Fruit fly (Drosophila melanogaster) whole organism, wandering third instar larva: ENCODE measurements around the gene CG42269.

Experiments
- Abd-B ChIP-seq: fragments of >200 bp; optimal IDR thresholded peaks from 2 replicates; lab custom pipeline; 2017; ENCODE audit warnings: missing biosample characterization, missing genetic modification characterization
- CG32264 ChIP-seq: fragments of 200-800 bp; sonication (Bioruptor generic); optimal IDR thresholded peaks from 2 replicates; lab custom pipeline; 2016; ENCODE audit warnings: missing biosample characterization, missing genetic modification characterization
- CG9705 ChIP-seq: fragments of 200-800 bp; sonication (Bioruptor generic); optimal IDR thresholded peaks from 2 replicates; lab custom pipeline; 2018; ENCODE audit warnings: missing biosample characterization, mild to moderate bottlenecking, missing genetic modification characterization
- CrebA ChIP-seq: fragments of 200-800 bp; sonication (Bioruptor generic); optimal IDR thresholded peaks from 2 replicates; lab custom pipeline; 2016; ENCODE audit warnings: missing biosample characterization, mild to moderate bottlenecking, missing genetic modification characterization, borderline replicate concordance
- Dfd ChIP-seq: fragments of >200 bp; optimal IDR thresholded peaks from 2 replicates; lab custom pipeline; 2017; ENCODE audit warnings: missing biosample characterization, missing genetic modification characterization
- Dif ChIP-seq: fragments of 200-275, 200-300 bp; sonication (Bioruptor generic); optimal IDR thresholded peaks from 2 replicates; lab custom pipeline; 2018; ENCODE audit warnings: missing biosample characterization, missing genetic modification characterization; ENCODE audit not compliant: partially characterized antibody
- HLH106 ChIP-seq: fragments of 200-800 bp; optimal IDR thresholded peaks from 3 replicates; lab custom pipeline; 2019; ENCODE audit warnings: missing biosample characterization, mild to moderate bottlenecking, missing genetic modification characterization, moderate library complexity
- Hnf4 ChIP-seq: fragments of 200-800 bp; sonication (Bioruptor generic); optimal IDR thresholded peaks from 2 replicates; lab custom pipeline; 2016; ENCODE audit warnings: missing biosample characterization, mild to moderate bottlenecking, missing genetic modification characterization
- Hr78 ChIP-seq: fragments of >200 bp; optimal IDR thresholded peaks from 2 replicates; lab custom pipeline; 2017; ENCODE audit warnings: missing biosample characterization, missing genetic modification characterization
- Hr83 ChIP-seq: fragments of 200-300 bp; sonication (Bioruptor generic); optimal IDR thresholded peaks from 2 replicates; lab custom pipeline; 2016; ENCODE audit warnings: missing biosample characterization, mild to moderate bottlenecking, missing genetic modification characterization, moderate library complexity; ENCODE audit not compliant: poor library complexity, severe bottlenecking
- Jra ChIP-seq: sonication (Bioruptor generic); optimal IDR thresholded peaks from 2 replicates; lab custom pipeline; 2016; ENCODE audit warnings: missing biosample characterization, missing genetic modification characterization
- Mio ChIP-seq: sonication (Bioruptor generic); optimal IDR thresholded peaks from 2 replicates; lab custom pipeline; 2016; ENCODE audit warnings: missing biosample characterization, missing genetic modification characterization
- Myc ChIP-seq: fragments of >200 bp; optimal IDR thresholded peaks from 2 replicates; lab custom pipeline; 2017
- OdsH ChIP-seq: fragments of 200-800 bp; sonication (Bioruptor generic); optimal IDR thresholded peaks from 2 replicates; lab custom pipeline; 2016; ENCODE audit warnings: missing biosample characterization, mild to moderate bottlenecking, missing genetic modification characterization
- Rel ChIP-seq, 2 experiments: fragments of 200-800 bp; sonication (Bioruptor generic) in 1 of 2; optimal IDR thresholded peaks; 2 replicates in 1 of 2; 3 replicates in 1 of 2; lab custom pipeline; 2016 to 2019; ENCODE audit warnings: mild to moderate bottlenecking in 2 of 2, missing biosample characterization in 2 of 2, missing genetic modification characterization in 2 of 2, moderate library complexity in 1 of 2
- Sp1 ChIP-seq: fragments of 200-800 bp; sonication (Bioruptor generic); optimal IDR thresholded peaks from 3 replicates; lab custom pipeline; 2019; ENCODE audit warnings: missing biosample characterization, mild to moderate bottlenecking, missing genetic modification characterization, moderate library complexity
- Vsx2 ChIP-seq: fragments of 200-300, 225-300 bp; sonication (Bioruptor generic); optimal IDR thresholded peaks from 2 replicates; lab custom pipeline; 2018; ENCODE audit warnings: missing biosample characterization, missing genetic modification characterization; ENCODE audit not compliant: partially characterized antibody
- brk ChIP-seq: fragments of 200-800 bp; sonication (Bioruptor generic); optimal IDR thresholded peaks from 2 replicates; lab custom pipeline; 2016; ENCODE audit warnings: missing biosample characterization, mild to moderate bottlenecking, missing genetic modification characterization
- dl ChIP-seq, 2 experiments: fragments of 175-275, 200-275 bp in 1 of 2; fragments of 200-275 bp in 1 of 2; sonication (Bioruptor generic); optimal IDR thresholded peaks; lab custom pipeline; 2018; ENCODE audit warnings: mild to moderate bottlenecking in 2 of 2, missing biosample characterization in 2 of 2, missing genetic modification characterization in 2 of 2, moderate library complexity in 2 of 2; ENCODE audit not compliant: partially characterized antibody in 2 of 2, insufficient read depth in 1 of 2
- dmrt93B ChIP-seq: fragments of 200-800 bp; sonication (Bioruptor generic); optimal IDR thresholded peaks from 2 replicates; lab custom pipeline; 2018; ENCODE audit warnings: missing biosample characterization, mild to moderate bottlenecking, missing genetic modification characterization
- dsf ChIP-seq: sonication (Bioruptor generic); optimal IDR thresholded peaks from 2 replicates; lab custom pipeline; 2016; ENCODE audit warnings: missing biosample characterization, missing genetic modification characterization, borderline replicate concordance
- ey ChIP-seq: fragments of 200-800 bp; sonication (Bioruptor generic); optimal IDR thresholded peaks from 2 replicates; lab custom pipeline; 2016; ENCODE audit warnings: missing biosample characterization, missing genetic modification characterization
- foxo ChIP-seq, 2 experiments: fragments of 200-800 bp; sonication (Bioruptor generic); optimal IDR thresholded peaks; 2 replicates in 1 of 2; 3 replicates in 1 of 2; lab custom pipeline; 2016 to 2017; ENCODE audit warnings: missing biosample characterization in 2 of 2, missing genetic modification characterization in 2 of 2
- fru ChIP-seq: fragments of 200-800 bp; sonication (Bioruptor generic); optimal IDR thresholded peaks from 3 replicates; lab custom pipeline; 2016; ENCODE audit warnings: missing biosample characterization, mild to moderate bottlenecking, missing genetic modification characterization
- h ChIP-seq: fragments of 200-800 bp; sonication (Bioruptor generic); optimal IDR thresholded peaks from 3 replicates; lab custom pipeline; 2016; ENCODE audit warnings: missing biosample characterization, mild to moderate bottlenecking, missing genetic modification characterization
- jim ChIP-seq: fragments of 175-275, 200-325 bp; sonication (Bioruptor generic); optimal IDR thresholded peaks from 2 replicates; lab custom pipeline; 2016; ENCODE audit warnings: missing biosample characterization, mild to moderate bottlenecking, missing genetic modification characterization
- lola ChIP-seq: fragments of >200 bp; optimal IDR thresholded peaks from 2 replicates; lab custom pipeline; 2017; ENCODE audit warnings: missing biosample characterization, missing genetic modification characterization
- pan ChIP-seq: fragments of >200 bp; optimal IDR thresholded peaks from 2 replicates; lab custom pipeline; 2017
- psq ChIP-seq: fragments of 200-800 bp; sonication (Bioruptor generic); optimal IDR thresholded peaks from 3 replicates; lab custom pipeline; 2017; ENCODE audit warnings: missing biosample characterization, mild to moderate bottlenecking, missing genetic modification characterization, moderate library complexity
- rgr ChIP-seq: fragments of 200-800 bp; sonication (Bioruptor generic); optimal IDR thresholded peaks from 3 replicates; lab custom pipeline; 2016; ENCODE audit warnings: missing biosample characterization, mild to moderate bottlenecking, missing genetic modification characterization
- sage ChIP-seq: fragments of 200-800 bp; sonication (Bioruptor generic); optimal IDR thresholded peaks from 2 replicates; lab custom pipeline; 2016; ENCODE audit warnings: missing biosample characterization, mild to moderate bottlenecking, missing genetic modification characterization
- sv ChIP-seq: fragments of 200-800 bp; sonication (Bioruptor generic); optimal IDR thresholded peaks from 3 replicates; lab custom pipeline; 2016; ENCODE audit warnings: missing biosample characterization, missing genetic modification characterization
- tai ChIP-seq: sonication (Bioruptor generic); optimal IDR thresholded peaks from 2 replicates; lab custom pipeline; 2016; ENCODE audit warnings: missing biosample characterization, missing genetic modification characterization
- usp ChIP-seq: fragments of >200 bp; optimal IDR thresholded peaks from 2 replicates; lab custom pipeline; 2017; ENCODE audit warnings: missing biosample characterization, missing genetic modification characterization
- woc ChIP-seq: sonication (Bioruptor generic); optimal IDR thresholded peaks from 2 replicates; lab custom pipeline; 2016; ENCODE audit warnings: missing biosample characterization, mild to moderate bottlenecking, missing genetic modification characterization

CG42269 gene

DNA sequence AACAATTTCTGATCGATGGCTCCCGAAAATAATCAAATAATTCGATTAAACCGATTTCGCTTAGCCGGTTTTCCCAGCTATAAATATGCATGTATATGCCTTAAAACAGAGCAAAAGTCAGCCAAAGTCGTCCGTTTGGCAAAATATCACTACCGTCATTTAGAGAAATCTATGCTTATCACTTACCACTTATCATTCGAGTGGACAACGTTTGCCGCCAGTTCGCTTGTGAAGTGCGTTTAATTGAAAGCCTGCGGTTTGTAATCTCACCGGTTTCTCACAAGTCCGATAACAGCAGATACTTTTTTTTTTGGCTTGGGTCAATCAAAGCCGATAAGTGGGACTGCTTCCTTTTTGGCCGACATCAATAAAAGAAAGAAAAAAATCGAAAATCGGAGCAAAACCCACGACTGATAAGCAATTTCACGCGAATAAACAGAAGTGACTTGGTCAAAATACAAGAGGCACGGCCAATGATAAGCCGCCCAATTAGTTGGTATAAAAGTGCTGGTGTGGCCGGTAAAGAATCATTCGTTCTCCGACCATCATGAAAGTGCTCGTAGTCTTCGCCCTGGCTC, 15.8 kb upstream of the CG42269 start, which contains the start of gene Jon65Aiii:
Gene Jon65Aiii, plus strand, starts transcription at position 528 of the 578 bp plus-strand sequence.
- no peak for TF ChIP-seq foxo (GFP tag; optimal IDR thresholded peaks at IDR 0.05; lab: Kevin White, UChicago)
- TF ChIP-seq Rel (GFP tag; optimal IDR thresholded peaks at IDR 0.05; lab: Kevin White, UChicago) = no peak
- TF ChIP-seq Rel (tag; optimal IDR thresholded peaks at IDR 0.05; lab: Kevin White, UChicago) = no peak
- TF ChIP-seq sv (GFP tag; lab: Kevin White, UChicago) = no peak
- no peak for TF ChIP-seq brk
- TF ChIP-seq h (GFP tag; lab: Kevin White, UChicago) = peak; percentile 88
- TF ChIP-seq Jra (GFP tag; lab: Kevin White, UChicago) = no peak
- peak in 1 of 2 experiments; percentile 62 for TF ChIP-seq dl (GFP tag; optimal IDR thresholded peaks at IDR 0.05; lab: Kevin White, UChicago; ENCODE audit: insufficient read depth in 1 of 2, partially characterized antibody in 2 of 2)
- no peak for TF ChIP-seq lola (GFP tag; lab: Kevin White, UChicago)
- TF ChIP-seq Myc (lab: Kevin White, UChicago) = no peak
- TF ChIP-seq rgr = no peak
- TF ChIP-seq usp (GFP tag; lab: Kevin White, UChicago) = no peak
- TF ChIP-seq CG32264 (GFP tag; lab: Kevin White, UChicago) = no peak
- peak; percentile 32 for TF ChIP-seq CrebA (GFP tag; lab: Kevin White, UChicago)

DNA sequence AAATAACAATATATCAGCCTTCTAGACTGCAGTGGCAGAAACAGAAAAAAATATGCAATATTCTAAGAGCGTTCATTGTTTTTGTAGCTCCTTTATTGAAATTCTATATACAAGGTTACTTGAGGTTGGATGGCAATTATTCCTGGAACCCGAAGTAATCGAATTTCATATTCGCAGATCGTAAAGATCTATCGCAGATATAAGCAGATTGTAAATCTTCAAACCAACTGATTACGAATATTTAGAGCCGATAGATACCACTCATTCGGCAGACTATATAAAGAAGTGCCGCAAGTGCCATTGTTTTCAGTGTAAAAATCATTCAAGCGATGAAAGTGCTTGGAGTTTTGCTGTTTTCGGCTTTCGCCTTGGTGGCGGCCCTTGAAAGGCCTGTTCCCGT, 14.1 kb upstream of the CG42269 start, which contains the start of gene Jon65Aii:
Gene Jon65Aii, plus strand, starts transcription at position 301 of the 400 bp plus-strand sequence.
- no peak for TF ChIP-seq Sp1 (GFP tag; lab: Kevin White, UChicago)
- no peak for TF ChIP-seq ey (GFP tag; lab: Kevin White, UChicago)
- no peak for TF ChIP-seq Abd-B
- TF ChIP-seq CrebA (GFP tag; lab: Kevin White, UChicago) = no peak
- no peak for TF ChIP-seq sv (GFP tag; lab: Kevin White, UChicago)
- no peak for TF ChIP-seq Mio (GFP tag; lab: Kevin White, UChicago)
- no peak for TF ChIP-seq CG9705 (GFP tag; lab: Kevin White, UChicago)
- no peak for TF ChIP-seq h (GFP tag; lab: Kevin White, UChicago)
- no peak for TF ChIP-seq Hnf4 (GFP tag; lab: Kevin White, UChicago)
- TF ChIP-seq brk = no peak
- no peak for TF ChIP-seq Dfd (GFP tag; lab: Kevin White, UChicago)
- no peak for TF ChIP-seq pan (lab: Kevin White, UChicago)
- TF ChIP-seq psq (GFP tag; lab: Kevin White, UChicago) = no peak
- TF ChIP-seq Vsx2 (GFP tag; lab: Kevin White, UChicago) = no peak
- TF ChIP-seq woc (GFP tag; lab: Kevin White, UChicago) = no peak
- TF ChIP-seq, all 38 proteins: peak for 0

DNA sequence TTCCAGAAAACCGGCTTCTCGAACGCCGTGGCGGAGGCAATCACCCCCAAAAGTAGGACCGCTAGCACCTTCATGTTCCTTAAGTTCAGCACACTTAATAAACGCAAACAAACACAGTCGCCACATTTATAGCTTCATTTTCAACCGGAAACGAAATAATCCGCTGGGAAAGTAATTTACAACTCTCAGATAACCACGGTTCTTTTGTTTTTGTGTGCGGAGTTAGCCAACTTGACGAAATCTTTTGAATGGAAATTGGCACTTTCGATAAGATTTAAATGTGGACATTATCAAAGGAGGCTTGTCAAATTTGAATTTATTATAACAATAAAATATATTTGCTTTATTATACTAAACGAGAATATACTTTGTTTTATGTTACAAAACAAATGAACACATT, 11.8 kb upstream of the CG42269 start, which contains the start of gene Jon65Ai:
Gene Jon65Ai, minus strand, starts transcription at position 101 of the 400 bp plus-strand sequence.
- no peak for TF ChIP-seq Rel (GFP tag; optimal IDR thresholded peaks at IDR 0.05; lab: Kevin White, UChicago)
- TF ChIP-seq Rel (tag; optimal IDR thresholded peaks at IDR 0.05; lab: Kevin White, UChicago) = peak; percentile 80
- no peak for TF ChIP-seq Hr83

DNA sequence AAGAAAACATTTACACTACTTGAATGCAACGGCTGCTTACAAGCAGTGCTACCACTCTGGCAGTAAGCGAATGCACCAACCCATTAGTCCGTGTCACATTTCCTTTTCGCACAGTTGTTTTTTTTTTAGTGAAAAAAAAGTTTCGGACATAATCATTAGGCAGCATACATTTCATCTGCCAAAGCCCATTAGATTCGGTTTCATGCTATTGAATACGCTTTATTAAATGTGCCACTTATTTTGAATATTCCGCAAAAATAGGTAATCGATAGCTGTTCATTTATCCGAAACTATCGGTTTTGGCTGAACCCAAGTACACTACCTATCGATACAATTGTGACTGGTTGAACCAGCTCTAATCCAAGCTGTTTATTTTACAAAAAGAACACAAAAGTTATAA, 11.3 kb upstream of the CG42269 start, which contains the start of gene tant:
Gene tant, plus strand, starts transcription at position 334 of the 400 bp plus-strand sequence.
- TF ChIP-seq Rel (GFP tag; optimal IDR thresholded peaks at IDR 0.05; lab: Kevin White, UChicago) = no peak
- TF ChIP-seq Rel (tag; optimal IDR thresholded peaks at IDR 0.05; lab: Kevin White, UChicago) = peak; percentile 25
- peak; percentile 27 for TF ChIP-seq Hr83
- TF ChIP-seq h (GFP tag; lab: Kevin White, UChicago) = peak; percentile 5
- TF ChIP-seq Myc (lab: Kevin White, UChicago) = peak; percentile 46
- TF ChIP-seq Jra (GFP tag; lab: Kevin White, UChicago) = no peak
- TF ChIP-seq dmrt93B (GFP tag; lab: Kevin White, UChicago) = peak; percentile 14
- no peak for TF ChIP-seq ey (GFP tag; lab: Kevin White, UChicago)

DNA sequence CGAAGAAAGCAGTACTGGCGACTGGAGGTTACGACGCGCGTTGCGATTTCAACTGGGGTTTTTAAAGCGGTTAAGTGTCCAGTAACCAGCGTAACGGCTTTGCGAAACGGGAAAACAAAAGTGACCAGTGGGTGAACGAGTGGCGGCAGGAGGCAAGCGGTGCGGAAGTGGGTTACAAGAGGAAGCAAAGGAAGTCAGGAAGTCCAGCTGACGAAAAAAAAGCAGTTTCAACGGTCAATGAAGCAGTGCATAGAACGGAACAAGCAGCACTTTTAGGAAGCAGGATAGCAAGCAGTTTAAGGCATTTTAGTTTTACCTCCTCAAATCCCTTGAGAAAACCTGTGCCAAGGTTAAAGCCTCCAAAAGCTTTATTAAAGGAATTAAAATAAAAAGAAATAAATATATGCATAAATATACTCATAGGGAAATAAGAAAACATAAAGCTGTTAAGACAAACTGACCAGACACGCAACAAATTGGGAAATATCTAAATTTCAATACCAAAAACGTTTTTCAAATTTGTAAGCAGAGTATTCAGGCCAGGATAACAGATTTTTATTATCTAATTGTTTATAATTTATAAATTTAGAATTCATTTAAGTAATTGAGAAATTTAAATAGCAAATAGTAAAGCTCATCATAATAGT, 6.9 kb upstream of the CG42269 start, which contains the start of gene CG6592:
Gene CG6592, plus strand, starts transcription at position 597 of the 647 bp plus-strand sequence.
- TF ChIP-seq CrebA (GFP tag; lab: Kevin White, UChicago) (no peak), Vsx2 (GFP tag; lab: Kevin White, UChicago) (no peak), foxo (GFP tag; optimal IDR thresholded peaks at IDR 0.05; lab: Kevin White, UChicago) (no peak), jim (no peak), Hnf4 (GFP tag; lab: Kevin White, UChicago) (no peak), woc (GFP tag; lab: Kevin White, UChicago) (no peak), OdsH (GFP tag; lab: Kevin White, UChicago) (no peak), dl (GFP tag; optimal IDR thresholded peaks at IDR 0.05; lab: Kevin White, UChicago; ENCODE audit: insufficient read depth in 1 of 2, partially characterized antibody in 2 of 2) (no peak), HLH106 (tag; lab: Kevin White, UChicago) (peak; percentile 22), Mio (GFP tag; lab: Kevin White, UChicago) (no peak), Jra (GFP tag; lab: Kevin White, UChicago) (no peak), dsf (GFP tag; lab: Kevin White, UChicago) (no peak), Hr78 (no peak), rgr (peak; percentile 41), Sp1 (GFP tag; lab: Kevin White, UChicago) (no peak), Dif (GFP tag; lab: Kevin White, UChicago) (no peak), psq (GFP tag; lab: Kevin White, UChicago) (no peak), CG9705 (GFP tag; lab: Kevin White, UChicago) (no peak), fru (GFP tag; lab: Kevin White, UChicago) (no peak), sv (GFP tag; lab: Kevin White, UChicago) (no peak), pan (lab: Kevin White, UChicago) (no peak), Hr83 (no peak), sage (GFP tag; lab: Kevin White, UChicago) (no peak), tai (GFP tag; lab: Kevin White, UChicago) (no peak)
